Worm (Caenorhabditis elegans): ENCODE data around the gene F35F10.5.

DNA sequence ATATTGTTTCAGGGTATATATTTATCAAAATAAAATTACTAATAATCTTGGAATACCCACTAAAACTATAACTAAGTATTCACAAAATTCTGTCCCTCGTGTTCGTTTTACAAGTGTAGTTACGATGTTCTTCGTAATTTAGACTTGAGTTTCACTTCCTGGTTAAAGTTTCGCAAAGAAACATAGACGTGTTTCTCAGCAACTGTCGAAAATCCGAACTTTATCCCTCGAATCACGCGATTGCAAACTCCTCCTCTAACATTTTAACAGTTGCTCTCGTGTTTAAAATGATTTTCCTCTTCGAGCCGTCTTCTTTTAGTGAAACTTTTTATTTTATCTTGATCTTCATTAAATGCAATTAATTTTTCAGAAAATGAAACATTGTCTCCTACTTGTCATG is 4.7 kb upstream of the F35F10.5 start, which contains the start of gene T28A11.2:
- TF ChIP-seq ama-1 (optimal IDR thresholded peaks at IDR 0.05) (no peak), ceh-36 (tag; optimal IDR thresholded peaks at IDR 0.05) (no peak), B0310.2 (tag; optimal IDR thresholded peaks at IDR 0.05) (no peak), tra-4 (tag; optimal IDR thresholded peaks at IDR 0.05) (no peak), hnd-1 (tag; optimal IDR thresholded peaks at IDR 0.05) (no peak), F13C5.2 (tag; optimal IDR thresholded peaks at IDR 0.05) (no peak)
